Fruit fly (Drosophila melanogaster): Measurements from ENCODE around the gene BG642312.

The BG642312 gene

dm6 chr3L:6262644-6263404, 29.6 kb upstream of the BG642312 start, which contains the start of gene Ldh (continued):
- TF ChIP-seq CG9437 (GFP tag; optimal IDR thresholded peaks at IDR 0.05) (peak; percentile 93), HmgZ (tag; optimal IDR thresholded peaks at IDR 0.05) (peak; percentile 97), Hr39 (optimal IDR thresholded peaks at IDR 0.05) (no peak), CG10147 (GFP tag; optimal IDR thresholded peaks at IDR 0.05) (peak; percentile 97), en (GFP tag; optimal IDR thresholded peaks at IDR 0.05) (no peak), wor (GFP tag; IDR thresholded peaks at IDR 0.05) (peak; percentile 89), Bdp1 (GFP tag; optimal IDR thresholded peaks at IDR 0.05) (peak; percentile 80), dan (GFP tag; IDR thresholded peaks at IDR 0.05) (peak; percentile 78), dm (GFP tag; optimal IDR thresholded peaks at IDR 0.05) (peak; percentile 55), dmrt11E (tag; optimal IDR thresholded peaks at IDR 0.05) (peak; percentile 98), chn (GFP tag; optimal IDR thresholded peaks at IDR 0.05) (peak; percentile 86), CG8924 (tag; optimal IDR thresholded peaks at IDR 0.05) (peak; percentile 99), dysf (GFP tag; IDR thresholded peaks at IDR 0.05) (peak; percentile 96), HHEX (GFP tag; optimal IDR thresholded peaks at IDR 0.05) (peak; percentile 93), CG10209 (GFP tag; optimal IDR thresholded peaks at IDR 0.05) (peak; percentile 96), CG13775 (GFP tag; optimal IDR thresholded peaks at IDR 0.05) (peak; percentile 95), vvl (GFP tag; IDR thresholded peaks at IDR 0.05) (peak; percentile 97), Dip3 (GFP tag; optimal IDR thresholded peaks at IDR 0.05) (peak; percentile 50), croc (GFP tag; conservative IDR thresholded peaks at IDR 0.05) (peak; percentile 91), tx (GFP tag; optimal IDR thresholded peaks at IDR 0.05) (peak; percentile 58), CG2712 (tag; optimal IDR thresholded peaks at IDR 0.05) (peak; percentile 99), unc-4 (GFP tag; IDR thresholded peaks at IDR 0.05; ENCODE audit: partially characterized antibody) (no peak), CG5180 (GFP tag; optimal IDR thresholded peaks at IDR 0.05) (peak; percentile 83), Fer3 (tag; optimal IDR thresholded peaks at IDR 0.05) (peak; percentile 92), wdn (GFP tag; IDR thresholded peaks at IDR 0.05) (peak; percentile 87), CG17385 (GFP tag; optimal IDR thresholded peaks at IDR 0.05) (peak; percentile 93), CG2199 (GFP tag; IDR thresholded peaks at IDR 0.05) (peak; percentile 72; the same call in 1 of the 3 replicates), CG12744 (GFP tag; optimal IDR thresholded peaks at IDR 0.05) (peak; percentile 83), dpn (GFP tag; optimal IDR thresholded peaks at IDR 0.05) (peak; percentile 87 to 95), Atf6 (GFP tag; IDR thresholded peaks at IDR 0.05) (peak; percentile 95)

- TF ChIP-seq CG10431 (GFP tag; optimal IDR thresholded peaks at IDR 0.05), result no peak
- TF ChIP-seq Blimp-1 (GFP tag; optimal IDR thresholded peaks at IDR 0.05), result peak; percentile 90
- no peak for TF ChIP-seq CG9609 (GFP tag; optimal IDR thresholded peaks at IDR 0.05)
- TF ChIP-seq CG10565 (GFP tag; optimal IDR thresholded peaks at IDR 0.05), result no peak
- peak; percentile 71 for TF ChIP-seq scrt (GFP tag; optimal IDR thresholded peaks at IDR 0.05)
- TF ChIP-seq CG10274 (GFP tag; optimal IDR thresholded peaks at IDR 0.05), result no peak
- TF ChIP-seq Ets65A (GFP tag), result peak; percentile 31
- no peak for TF ChIP-seq YL-1 (GFP tag; optimal IDR thresholded peaks at IDR 0.05)
- TF ChIP-seq cas (GFP tag; IDR thresholded peaks at IDR 0.05), result no peak
- TF ChIP-seq Hr39 (optimal IDR thresholded peaks at IDR 0.05), result no peak
- no peak for TF ChIP-seq CG11456 (GFP tag; IDR thresholded peaks at IDR 0.05)
- no peak for TF ChIP-seq CG2116 (GFP tag; optimal IDR thresholded peaks at IDR 0.05)
- TF ChIP-seq NC2β (GFP tag; optimal IDR thresholded peaks at IDR 0.05), result no peak
- TF ChIP-seq CG30431 (GFP tag; optimal IDR thresholded peaks at IDR 0.05), result no peak
- TF ChIP-seq sr (GFP tag; IDR thresholded peaks at IDR 0.05), result peak; percentile 33; the same call in 1 of the 3 replicates
- TF ChIP-seq Ada2b (GFP tag; IDR thresholded peaks at IDR 0.05), result no peak
- TF ChIP-seq exex (tag; optimal IDR thresholded peaks at IDR 0.05), result no peak
- TF ChIP-seq ERR (GFP tag; optimal IDR thresholded peaks at IDR 0.05), result peak; percentile 96
- no peak for TF ChIP-seq dpn (GFP tag; optimal IDR thresholded peaks at IDR 0.05)
- TF ChIP-seq Dip2 (GFP tag; IDR thresholded peaks at IDR 0.05), result no peak
- 0 out of 2 replicates have a peak, but pooled peaks have one; percentile 14 for TF ChIP-seq CG42726 (GFP tag; IDR thresholded peaks at IDR 0.05; ENCODE audit: partially characterized antibody)
- TF ChIP-seq crol (GFP tag; IDR thresholded peaks at IDR 0.05), result peak; percentile 55
- TF ChIP-seq Lim3 (GFP tag; IDR thresholded peaks at IDR 0.05), result no peak
Observed at dm6 chr3L:6262076-6262504, 28.9 kb upstream of the BG642312 start.
